Fruit fly (Drosophila melanogaster): ENCODE data around the gene CG10413.

The CG10413 gene

dm6 chr2L:18590942-18591257, 14.1 kb downstream of the CG10413 start:
- TF ChIP-seq pan (optimal IDR thresholded peaks at IDR 0.05) (no peak), psq (optimal IDR thresholded peaks at IDR 0.05) (no peak), usp (GFP tag; optimal IDR thresholded peaks at IDR 0.05) (no peak), CG8478 (optimal IDR thresholded peaks at IDR 0.05) (no peak), Dll (optimal IDR thresholded peaks at IDR 0.05) (no peak), EcR (GFP tag; optimal IDR thresholded peaks at IDR 0.05) (no peak)

dm6 chr2L:18590100-18590941, 14.7 kb downstream of the CG10413 start, which contains the start of the genes Pde11 and CG15160:
Gene Pde11 (minus strand): TSS chr2L:18590342.
Gene CG15160 (plus strand): TSS chr2L:18590891.
- TF ChIP-seq Dll (optimal IDR thresholded peaks at IDR 0.05) (no peak), EcR (GFP tag; optimal IDR thresholded peaks at IDR 0.05) (no peak), CG8478 (optimal IDR thresholded peaks at IDR 0.05) (no peak)

dm6 chr2L:18584617-18585016, 20.4 kb downstream of the CG10413 start:
- TF ChIP-seq EcR (GFP tag; optimal IDR thresholded peaks at IDR 0.05) (no peak), usp (GFP tag; optimal IDR thresholded peaks at IDR 0.05) (no peak), pan (optimal IDR thresholded peaks at IDR 0.05) (no peak)

- no peak for TF ChIP-seq Dll (optimal IDR thresholded peaks at IDR 0.05)
- no peak for TF ChIP-seq EcR (GFP tag; optimal IDR thresholded peaks at IDR 0.05)
- TF ChIP-seq usp (GFP tag; optimal IDR thresholded peaks at IDR 0.05), result no peak
- no peak for TF ChIP-seq pan (optimal IDR thresholded peaks at IDR 0.05)
- TF ChIP-seq CG8478 (optimal IDR thresholded peaks at IDR 0.05), result no peak
- TF ChIP-seq psq (optimal IDR thresholded peaks at IDR 0.05), result no peak
Observed at dm6 chr2L:18576250-18576649, 28.8 kb downstream of the CG10413 start.

dm6 chr2L:18572428-18573136, 32.5 kb downstream of the CG10413 start:
- no peak for TF ChIP-seq Dll (optimal IDR thresholded peaks at IDR 0.05)
- no peak for TF ChIP-seq psq (optimal IDR thresholded peaks at IDR 0.05)
- no peak for TF ChIP-seq CG8478 (optimal IDR thresholded peaks at IDR 0.05)
- peak in 1 of 2 experiments; percentile 39 for TF ChIP-seq EcR (GFP tag; optimal IDR thresholded peaks at IDR 0.05)
- no peak for TF ChIP-seq usp (GFP tag; optimal IDR thresholded peaks at IDR 0.05)
- TF ChIP-seq pan (optimal IDR thresholded peaks at IDR 0.05), result peak; percentile 17

dm6 chr2L:18571724-18572427, 33.2 kb downstream of the CG10413 start:
- TF ChIP-seq Dll (optimal IDR thresholded peaks at IDR 0.05) (no peak), psq (optimal IDR thresholded peaks at IDR 0.05) (no peak), EcR (GFP tag; optimal IDR thresholded peaks at IDR 0.05) (no peak), usp (GFP tag; optimal IDR thresholded peaks at IDR 0.05) (no peak), pan (optimal IDR thresholded peaks at IDR 0.05) (no peak), CG8478 (optimal IDR thresholded peaks at IDR 0.05) (no peak)

- no peak for TF ChIP-seq psq (optimal IDR thresholded peaks at IDR 0.05)
- TF ChIP-seq EcR (GFP tag; optimal IDR thresholded peaks at IDR 0.05), result no peak
- TF ChIP-seq CG8478 (optimal IDR thresholded peaks at IDR 0.05), result no peak
- no peak for TF ChIP-seq pan (optimal IDR thresholded peaks at IDR 0.05)
Observed at dm6 chr2L:18568715-18569114, 36.3 kb downstream of the CG10413 start.

dm6 chr2L:18567563-18567962, 37.5 kb downstream of the CG10413 start:
- no peak for TF ChIP-seq Dll (optimal IDR thresholded peaks at IDR 0.05)

dm6 chr2L:18566235-18567158, 38.6 kb downstream of the CG10413 start:
- TF ChIP-seq pan (optimal IDR thresholded peaks at IDR 0.05) (no peak), usp (GFP tag; optimal IDR thresholded peaks at IDR 0.05) (no peak), psq (optimal IDR thresholded peaks at IDR 0.05) (no peak), EcR (GFP tag; optimal IDR thresholded peaks at IDR 0.05) (no peak), Dll (optimal IDR thresholded peaks at IDR 0.05) (no peak), CG8478 (optimal IDR thresholded peaks at IDR 0.05) (no peak)

- TF ChIP-seq psq (optimal IDR thresholded peaks at IDR 0.05) (no peak), EcR (GFP tag; optimal IDR thresholded peaks at IDR 0.05) (no peak), pan (optimal IDR thresholded peaks at IDR 0.05) (no peak), usp (GFP tag; optimal IDR thresholded peaks at IDR 0.05) (no peak), CG8478 (optimal IDR thresholded peaks at IDR 0.05) (no peak), Dll (optimal IDR thresholded peaks at IDR 0.05) (no peak)
Observed at dm6 chr2L:18564417-18564816, 40.6 kb downstream of the CG10413 start.

- TF ChIP-seq usp (GFP tag; optimal IDR thresholded peaks at IDR 0.05) (no peak), psq (optimal IDR thresholded peaks at IDR 0.05) (no peak), Dll (optimal IDR thresholded peaks at IDR 0.05) (no peak), CG8478 (optimal IDR thresholded peaks at IDR 0.05) (no peak), pan (optimal IDR thresholded peaks at IDR 0.05) (no peak), EcR (GFP tag; optimal IDR thresholded peaks at IDR 0.05) (no peak)
Observed at dm6 chr2L:18563991-18564390, 41.1 kb downstream of the CG10413 start.
